Fruit fly (Drosophila melanogaster) Kc167 (cell line): ENCODE results near the gene PK2-R2.

Experiments
- h ChIP-seq: fragments of >200 bp; optimal IDR thresholded peaks from 3 replicates; lab custom pipeline; 2018; ENCODE audit warnings: missing external identifiers
- psq ChIP-seq: fragments of >200 bp; optimal IDR thresholded peaks from 2 replicates; lab custom pipeline; 2017; ENCODE audit warnings: missing external identifiers
- ttk ChIP-seq: sonication (Bioruptor generic); optimal IDR thresholded peaks from 2 replicates; lab custom pipeline; 2017; ENCODE audit warnings: missing external identifiers

DNA sequence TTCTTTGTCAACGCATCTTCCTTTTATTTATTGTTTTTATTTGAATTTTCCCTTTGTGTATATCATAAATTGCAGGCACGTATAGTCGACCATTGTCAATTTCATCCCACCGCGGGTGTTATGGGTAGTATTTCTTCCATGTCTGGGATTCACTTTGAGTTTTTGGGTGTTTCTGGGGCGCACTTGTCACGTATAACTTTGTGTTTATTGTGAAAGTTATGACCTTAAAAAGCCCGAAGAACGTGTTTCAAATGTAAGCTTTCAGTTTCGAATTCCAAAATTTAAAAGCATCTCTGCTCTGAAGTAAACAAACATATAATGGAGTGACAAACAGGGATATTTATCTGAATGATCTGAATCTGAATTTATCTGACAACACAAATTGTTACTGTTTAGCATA lies 27.4 kb downstream of the PK2-R2 start:
- no peak for TF ChIP-seq h (lab: Kevin White, UChicago)
- no peak for TF ChIP-seq psq (lab: Kevin White, UChicago)
- no peak for TF ChIP-seq ttk
